Worm (Caenorhabditis elegans): Measurements from ENCODE around the gene W02B12.1.

- TF ChIP-seq snpc-4 (tag; optimal IDR thresholded peaks at IDR 0.05): no peak
- no peak for TF ChIP-seq elt-1 (tag; optimal IDR thresholded peaks at IDR 0.05; ENCODE audit: borderline replicate concordance, insufficient read depth)
- TF ChIP-seq blmp-1 (tag; optimal IDR thresholded peaks at IDR 0.05): no peak
- TF ChIP-seq mep-1 (tag; optimal IDR thresholded peaks at IDR 0.05): no peak
- TF ChIP-seq unc-62 (GFP tag; optimal IDR thresholded peaks at IDR 0.05): no peak
- no peak for TF ChIP-seq sptf-1 (tag; optimal IDR thresholded peaks at IDR 0.05)
- TF ChIP-seq zip-8 (tag; optimal IDR thresholded peaks at IDR 0.05): no peak
- no peak for TF ChIP-seq elt-3 (tag; optimal IDR thresholded peaks at IDR 0.05)
- TF ChIP-seq mab-5 (tag; optimal IDR thresholded peaks at IDR 0.05): no peak
- no peak for TF ChIP-seq ceh-43 (GFP tag; optimal IDR thresholded peaks at IDR 0.05)
- no peak for TF ChIP-seq nhr-28 (tag; optimal IDR thresholded peaks at IDR 0.05)
These were observed 51.4 kb downstream of the W02B12.1 start, which contains the start of gene B0334.20 for ce11 chrII:11500198-11500597.
